Worm (Caenorhabditis elegans) whole organism, midembryonic: ENCODE measurements around the gene bec-1.

Source experiments
- T22C8.4 ChIP-seq: fragments of 200-800 bp; sonication (Bioruptor generic); IDR thresholded peaks from 2 replicates; pipeline ENCODE4 v1.3.6; 2022; ENCODE audit warnings: missing genetic modification characterization, missing compliant biosample characterization
- cog-1 ChIP-seq: sonication (generic microtip); optimal IDR thresholded peaks from 2 replicates; lab custom pipeline; 2016; ENCODE audit warnings: missing genetic modification characterization, missing compliant biosample characterization
- flt-1 ChIP-seq: fragments of 200-800 bp; sonication (Bioruptor generic); IDR thresholded peaks from 2 replicates; pipeline ENCODE4 v1.3.6; 2022; ENCODE audit warnings: missing genetic modification characterization, missing compliant biosample characterization
- klf-2 ChIP-seq: fragments of 200-800 bp; sonication (Bioruptor generic); conservative IDR thresholded peaks from 2 replicates; pipeline ENCODE4 v1.3.6; 2022; ENCODE audit warnings: missing genetic modification reagents, missing genetic modification characterization, missing compliant biosample characterization
- med-1 ChIP-seq: sonication (generic microtip); optimal IDR thresholded peaks from 2 replicates; lab custom pipeline; 2017; ENCODE audit warnings: missing genetic modification characterization, mild to moderate bottlenecking, missing compliant biosample characterization, antibody characterized with exemption, missing genetic modification reagents; ENCODE audit not compliant: insufficient read depth
- ref-1 ChIP-seq: fragments of 200-800 bp; sonication (Bioruptor generic); conservative IDR thresholded peaks from 2 replicates; pipeline ENCODE4 v1.3.6; 2022; ENCODE audit warnings: missing genetic modification reagents, missing genetic modification characterization, missing compliant biosample characterization
- tab-1 ChIP-seq: fragments of 200-800 bp; sonication (Bioruptor generic); IDR thresholded peaks from 2 replicates; pipeline ENCODE4 v1.3.6; 2022; ENCODE audit warnings: missing genetic modification characterization, missing compliant biosample characterization
- ztf-23 ChIP-seq: fragments of 200-800 bp; sonication (Bioruptor generic); IDR thresholded peaks from 2 replicates; pipeline ENCODE4 v1.3.6; 2022; ENCODE audit warnings: missing genetic modification reagents, missing genetic modification characterization, missing compliant biosample characterization
- ztf-29 ChIP-seq: fragments of 200-800 bp; sonication (Bioruptor generic); IDR thresholded peaks from 2 replicates; pipeline ENCODE4 v1.3.6; 2022; ENCODE audit warnings: missing genetic modification reagents, missing genetic modification characterization, missing compliant biosample characterization

ce11 chrIV:5664375-5665004, at the start of gene bec-1:
- TF ChIP-seq cog-1 (tag; lab: Kevin White, UChicago) = no peak
- no peak for TF ChIP-seq ref-1 (GFP tag; lab: Robert Waterston, UW)
- TF ChIP-seq ztf-29 = no peak
- no peak for TF ChIP-seq klf-2
- no peak for TF ChIP-seq flt-1 (GFP tag; lab: Robert Waterston, UW)
- TF ChIP-seq T22C8.4 = no peak
- TF ChIP-seq ztf-23 (GFP tag; lab: Robert Waterston, UW) = no peak
- TF ChIP-seq med-1 (GFP tag; lab: Kevin White, UChicago) = no peak
- no peak for TF ChIP-seq tab-1
